Worm (Caenorhabditis elegans) whole organism, early embryonic: Measurements from ENCODE around the gene D2096.11.

Source experiments
- B0310.2 ChIP-seq: sonication (generic microtip); optimal IDR thresholded peaks from 2 replicates; lab custom pipeline; 2016; ENCODE audit warnings: mild to moderate bottlenecking, missing genetic modification characterization, missing compliant biosample characterization
- aly-1 ChIP-seq: sonication (generic microtip); optimal IDR thresholded peaks from 2 replicates; lab custom pipeline; 2016; ENCODE audit warnings: missing genetic modification characterization, missing compliant biosample characterization
- ama-1 ChIP-seq: fragments of 150-350 bp; optimal IDR thresholded peaks from 2 replicates; lab custom pipeline; 2014
- ceh-13 ChIP-seq: fragments of 200-800 bp; sonication (Bioruptor generic); optimal IDR thresholded peaks from 2 replicates; lab custom pipeline; 2018; ENCODE audit warnings: mild to moderate bottlenecking, missing genetic modification characterization, missing compliant biosample characterization
- flt-1 ChIP-seq: fragments of 200-800 bp; sonication (Bioruptor generic); IDR thresholded peaks from 2 replicates; pipeline ENCODE4 v1.3.6; 2022; ENCODE audit warnings: missing genetic modification characterization, missing compliant biosample characterization
- hmg-4 ChIP-seq: fragments of 200-800 bp; sonication (Bioruptor generic); optimal IDR thresholded peaks from 2 replicates; lab custom pipeline; 2018; ENCODE audit warnings: mild to moderate bottlenecking, missing genetic modification characterization, missing compliant biosample characterization
- hnd-1 ChIP-seq: sonication (generic microtip); optimal IDR thresholded peaks from 2 replicates; lab custom pipeline; 2016; ENCODE audit warnings: missing genetic modification characterization, missing compliant biosample characterization
- pes-1 ChIP-seq: fragments of 200-800 bp; sonication (Bioruptor generic); IDR thresholded peaks from 2 replicates; pipeline ENCODE4 v1.3.6; 2022; ENCODE audit warnings: missing genetic modification reagents, missing genetic modification characterization, missing compliant biosample characterization
- scrt-1 ChIP-seq: fragments of 200-800 bp; sonication (Bioruptor generic); IDR thresholded peaks from 2 replicates; pipeline ENCODE4 v1.3.6; 2022; ENCODE audit warnings: missing genetic modification characterization, missing compliant biosample characterization
- tbx-11 ChIP-seq: fragments of 200-800 bp; sonication (Bioruptor generic); IDR thresholded peaks from 2 replicates; pipeline ENCODE4 v1.3.6; 2022; ENCODE audit warnings: missing genetic modification characterization, missing compliant biosample characterization
- tbx-37 ChIP-seq: fragments of 200-800 bp; sonication (Bioruptor generic); conservative IDR thresholded peaks from 2 replicates; pipeline ENCODE4 v1.3.6; 2022; ENCODE audit warnings: missing genetic modification reagents, missing genetic modification characterization, missing compliant biosample characterization
- tra-4 ChIP-seq: sonication (generic microtip); optimal IDR thresholded peaks from 2 replicates; lab custom pipeline; 2017; ENCODE audit warnings: missing genetic modification characterization, missing compliant biosample characterization

- TF ChIP-seq ama-1 (lab: Kevin White, UChicago) (no peak), tra-4 (no peak), hnd-1 (no peak), tbx-11 (GFP tag; lab: Robert Waterston, UW) (no peak), scrt-1 (GFP tag; lab: Robert Waterston, UW) (no peak), B0310.2 (tag; lab: Kevin White, UChicago) (no peak), ceh-13 (GFP tag; lab: Kevin White, UChicago) (no peak), tbx-37 (GFP tag; lab: Robert Waterston, UW) (no peak), pes-1 (no peak), hmg-4 (GFP tag; lab: Kevin White, UChicago) (no peak), flt-1 (GFP tag; lab: Robert Waterston, UW) (no peak), aly-1 (no peak)
Observed at ce11 chrIV:8358492-8358891, 35.5 kb downstream of the D2096.11 start, which contains the start of gene D2096.13.
